Fruit fly (Drosophila melanogaster) whole organism: ENCODE measurements around the gene Slip1.

Experiments used
- CG8478 ChIP-seq: fragments of >200 bp; optimal IDR thresholded peaks from 2 replicates; lab custom pipeline; 2018; ENCODE audit warnings: inconsistent platforms
- EcR ChIP-seq, 2 experiments: fragments of >200 bp; optimal IDR thresholded peaks; 2 replicates each; lab custom pipeline; 2017; ENCODE audit warnings: missing biosample characterization in 2 of 2, missing genetic modification characterization in 2 of 2, missing genetic modification reagents in 2 of 2
- pan ChIP-seq: fragments of >200 bp; optimal IDR thresholded peaks from 2 replicates; lab custom pipeline; 2017
- psq ChIP-seq: fragments of >200 bp; optimal IDR thresholded peaks from 2 replicates; lab custom pipeline; 2017
- usp ChIP-seq: fragments of >200 bp; optimal IDR thresholded peaks from 2 replicates; lab custom pipeline; 2017; ENCODE audit warnings: missing biosample characterization, missing genetic modification characterization, mixed read lengths

DNA sequence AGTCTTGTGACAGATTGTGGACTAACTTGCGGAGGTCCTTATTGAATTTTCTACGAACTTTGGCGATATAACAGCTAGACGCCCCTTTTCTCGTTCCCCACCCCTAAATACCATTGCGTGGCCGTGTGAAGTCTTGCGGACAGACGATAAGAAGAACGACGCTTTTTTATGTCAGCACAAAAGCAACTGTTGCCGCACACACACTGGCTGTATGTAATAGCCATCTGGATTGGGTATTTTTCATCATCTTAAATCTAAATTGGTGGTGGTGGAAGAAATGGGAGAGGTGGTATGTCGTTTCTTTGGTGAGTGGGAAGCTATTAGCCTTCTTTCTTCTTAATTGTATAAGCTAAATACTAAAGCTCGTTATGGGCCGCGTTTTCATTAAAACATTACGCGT, 38.5 kb downstream of the Slip1 start:
- TF ChIP-seq usp (GFP tag; lab: Kevin White, UChicago) (no peak), pan (no peak), psq (lab: Kevin White, UChicago) (no peak), EcR (GFP tag; optimal IDR thresholded peaks at IDR 0.05; lab: Kevin White, UChicago) (no peak), CG8478 (lab: Kevin White, UChicago) (no peak)
